Worm (Caenorhabditis elegans) whole organism, L1 larva: Measurements from ENCODE around the gene cka-1.
"Not testable (repeated sequence)": the region's sequence is repeated elsewhere in the genome, so short reads cannot be mapped to it uniquely, and the experiment has no call there.

Experiments used
- C16A3.4 ChIP-seq: fragments of 150-350 bp; optimal IDR thresholded peaks from 2 replicates; lab custom pipeline; 2014; ENCODE audit warnings: missing biosample characterization, missing genetic modification characterization
- ceh-82 ChIP-seq, 3 experiments: fragments of 150-350 bp in 1 of 3; sonication (generic microtip) in 2 of 3; optimal IDR thresholded peaks; 2 replicates each; lab custom pipeline; 2014 to 2017; ENCODE audit warnings: missing biosample characterization in 3 of 3, missing genetic modification characterization in 3 of 3
- elt-3 ChIP-seq, 6 experiments: fragments of 150-350 bp in 1 of 6; sonication (generic microtip); optimal IDR thresholded peaks; 2 replicates each; lab custom pipeline; 2017 to 2018; ENCODE audit warnings: missing biosample characterization in 6 of 6, missing genetic modification characterization in 6 of 6, inconsistent platforms in 1 of 6
- pqm-1 ChIP-seq: sonication (generic microtip); optimal IDR thresholded peaks from 3 replicates; lab custom pipeline; 2017; ENCODE audit warnings: missing biosample characterization, missing genetic modification characterization
- sox-4 ChIP-seq: sonication (generic microtip); optimal IDR thresholded peaks from 2 replicates; lab custom pipeline; 2016; ENCODE audit warnings: missing genetic modification characterization, missing compliant biosample characterization
- zag-1 ChIP-seq: fragments of 150-350 bp; optimal IDR thresholded peaks from 2 replicates; lab custom pipeline; 2014; ENCODE audit warnings: missing biosample characterization, missing genetic modification characterization
- ztf-11 ChIP-seq, 2 experiments: sonication (generic microtip); optimal IDR thresholded peaks; 2 replicates each; lab custom pipeline; 2016 to 2017; ENCODE audit warnings: missing genetic modification characterization in 2 of 2, missing biosample characterization in 1 of 2, missing compliant biosample characterization in 1 of 2

DNA sequence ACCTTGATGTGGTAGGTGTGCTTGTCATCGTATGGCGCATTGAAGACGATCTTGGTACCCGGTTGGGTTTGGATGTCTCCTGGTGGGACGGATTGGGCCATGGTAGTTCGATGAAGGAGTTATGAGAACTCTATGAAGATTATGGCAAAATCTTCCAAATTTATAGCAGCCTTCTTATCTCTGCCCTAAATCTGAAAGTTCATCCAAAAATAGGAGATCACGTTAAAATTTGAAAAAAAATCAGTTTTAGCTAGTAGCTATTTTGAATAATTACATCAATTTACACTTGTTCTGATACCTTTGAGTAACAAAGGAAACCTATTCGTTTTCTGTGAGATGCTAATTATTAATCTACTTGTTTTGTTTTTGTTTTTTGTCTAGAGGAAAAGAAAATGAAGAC is 29.6 kb upstream of the cka-1 start, which contains the start of gene msp-79:
- not testable (repeated sequence) for TF ChIP-seq ztf-11 (tag; optimal IDR thresholded peaks at IDR 0.05; lab: Kevin White, UChicago); C16A3.4; zag-1 (tag; lab: Kevin White, UChicago); sox-4 (tag; lab: Kevin White, UChicago); pqm-1 (tag; lab: Kevin White, UChicago); ceh-82 (tag; optimal IDR thresholded peaks at IDR 0.05; lab: Kevin White, UChicago); elt-3 (tag; optimal IDR thresholded peaks at IDR 0.05; lab: Kevin White, UChicago)
